Worm (Caenorhabditis elegans): ENCODE results near the gene srlf-7.

DNA sequence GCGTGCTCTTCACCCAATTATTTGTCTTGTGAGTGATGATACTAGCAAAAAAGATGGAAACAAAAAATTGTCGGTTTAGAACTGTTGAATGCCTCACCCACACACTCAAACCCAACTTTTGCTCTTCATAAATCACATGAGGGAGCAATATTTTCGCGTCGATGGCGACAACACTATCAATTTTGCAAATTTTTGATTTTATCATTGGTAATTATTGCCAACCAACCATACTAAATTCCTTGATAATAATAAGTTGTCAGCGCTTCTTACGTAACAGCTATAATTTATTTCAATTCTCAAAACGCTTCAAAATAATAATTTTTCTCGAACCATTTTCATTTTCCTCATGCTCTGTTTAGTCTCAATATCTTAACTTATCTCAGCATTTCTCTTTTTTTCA is 23.7 kb downstream of the srlf-7 start:
- TF ChIP-seq T22C8.4 (GFP tag; IDR thresholded peaks at IDR 0.05) (no peak), ztf-29 (GFP tag; IDR thresholded peaks at IDR 0.05) (no peak), ref-1 (GFP tag; conservative IDR thresholded peaks at IDR 0.05) (no peak), klf-2 (GFP tag; conservative IDR thresholded peaks at IDR 0.05) (no peak), tab-1 (GFP tag; IDR thresholded peaks at IDR 0.05) (no peak)

Measured in whole organism, midembryonic.